Fruit fly (Drosophila melanogaster) whole organism, adult: ENCODE measurements around the gene CG7483.

Source experiments
- CG11617 ChIP-seq: fragments of 200-800 bp; sonication (Bioruptor generic); optimal IDR thresholded peaks from 2 replicates; lab custom pipeline; 2017; ENCODE audit warnings: mild to moderate bottlenecking, missing biosample characterization, missing genetic modification reagents, missing genetic modification characterization
- CG12768 ChIP-seq: fragments of 200-800 bp; sonication (Bioruptor generic); optimal IDR thresholded peaks from 2 replicates; lab custom pipeline; 2017; ENCODE audit warnings: missing biosample characterization, missing genetic modification characterization, mild to moderate bottlenecking, moderate library complexity, missing genetic modification reagents
- CG14711 ChIP-seq: fragments of 200-800 bp; sonication (Bioruptor generic); optimal IDR thresholded peaks from 2 replicates; lab custom pipeline; 2018; ENCODE audit warnings: missing biosample characterization, mild to moderate bottlenecking, missing genetic modification characterization, moderate library complexity
- CG1620 ChIP-seq: fragments of 200-800 bp; sonication (Bioruptor generic); optimal IDR thresholded peaks from 2 replicates; lab custom pipeline; 2016; ENCODE audit warnings: missing biosample characterization, missing genetic modification characterization
- CG33017 ChIP-seq: fragments of 200-800 bp; sonication (Bioruptor generic); optimal IDR thresholded peaks from 2 replicates; lab custom pipeline; 2018; ENCODE audit warnings: missing biosample characterization, mild to moderate bottlenecking, missing genetic modification characterization, moderate library complexity
- CG5204 ChIP-seq: fragments of 200-800 bp; sonication (Bioruptor generic); optimal IDR thresholded peaks from 2 replicates; lab custom pipeline; 2016; ENCODE audit warnings: missing biosample characterization, missing genetic modification characterization
- CG7045 ChIP-seq: fragments of 200-800 bp; sonication (Bioruptor generic); optimal IDR thresholded peaks from 2 replicates; lab custom pipeline; 2017; ENCODE audit warnings: missing biosample characterization, mild to moderate bottlenecking, missing genetic modification characterization
- CG7101 ChIP-seq: fragments of 200-800 bp; sonication (Bioruptor generic); optimal IDR thresholded peaks from 2 replicates; lab custom pipeline; 2018; ENCODE audit warnings: missing biosample characterization, mild to moderate bottlenecking, missing genetic modification characterization, moderate library complexity
- Clk ChIP-seq: fragments of 200-800 bp; sonication (Bioruptor generic); optimal IDR thresholded peaks from 2 replicates; lab custom pipeline; 2017; ENCODE audit warnings: missing biosample characterization, missing genetic modification characterization
- Crg-1 ChIP-seq: fragments of 200-800 bp; sonication (Bioruptor generic); optimal IDR thresholded peaks from 2 replicates; lab custom pipeline; 2016; ENCODE audit warnings: missing biosample characterization, missing genetic modification characterization
- Hr96 ChIP-seq: fragments of 200-800 bp; sonication (Bioruptor generic); optimal IDR thresholded peaks from 2 replicates; lab custom pipeline; 2016; ENCODE audit warnings: missing biosample characterization, missing genetic modification characterization
- Mnt ChIP-seq: fragments of 200-800 bp; sonication (Bioruptor generic); optimal IDR thresholded peaks from 2 replicates; lab custom pipeline; 2016; ENCODE audit warnings: missing biosample characterization, mild to moderate bottlenecking, missing genetic modification characterization
- bab1 ChIP-seq: fragments of 200-800 bp; sonication (Bioruptor generic); optimal IDR thresholded peaks from 3 replicates; lab custom pipeline; 2019; ENCODE audit warnings: missing biosample characterization, mild to moderate bottlenecking, missing genetic modification characterization, moderate library complexity
- cic ChIP-seq: fragments of 200-800 bp; sonication (Bioruptor generic); optimal IDR thresholded peaks from 2 replicates; lab custom pipeline; 2017; ENCODE audit warnings: missing biosample characterization, mild to moderate bottlenecking, missing genetic modification characterization, moderate library complexity
- cnc ChIP-seq, 2 experiments: fragments of >200 bp; optimal IDR thresholded peaks; 2 replicates each; lab custom pipeline; 2017
- kay ChIP-seq: fragments of 200-800 bp; sonication (Bioruptor generic); peaks from one replicate; lab custom pipeline; 2016; ENCODE audit warnings: missing biosample characterization, missing genetic modification characterization, borderline replicate concordance
- ovo ChIP-seq: fragments of 200-800 bp; sonication (Bioruptor generic); optimal IDR thresholded peaks from 2 replicates; lab custom pipeline; 2016; ENCODE audit warnings: missing biosample characterization, missing genetic modification characterization
- pad ChIP-seq: fragments of 200-800 bp; sonication (Bioruptor generic); optimal IDR thresholded peaks from 3 replicates; lab custom pipeline; 2017; ENCODE audit warnings: missing biosample characterization, missing genetic modification characterization, mild to moderate bottlenecking, moderate library complexity, missing genetic modification reagents
- tj ChIP-seq: fragments of 200-800 bp; sonication (Bioruptor generic); optimal IDR thresholded peaks from 3 replicates; lab custom pipeline; 2017; ENCODE audit warnings: missing biosample characterization, mild to moderate bottlenecking, missing genetic modification characterization, moderate library complexity
- toe ChIP-seq: fragments of 200-800 bp; sonication (Bioruptor generic); optimal IDR thresholded peaks from 2 replicates; lab custom pipeline; 2016; ENCODE audit warnings: missing biosample characterization, missing genetic modification characterization

The CG7483 gene

DNA sequence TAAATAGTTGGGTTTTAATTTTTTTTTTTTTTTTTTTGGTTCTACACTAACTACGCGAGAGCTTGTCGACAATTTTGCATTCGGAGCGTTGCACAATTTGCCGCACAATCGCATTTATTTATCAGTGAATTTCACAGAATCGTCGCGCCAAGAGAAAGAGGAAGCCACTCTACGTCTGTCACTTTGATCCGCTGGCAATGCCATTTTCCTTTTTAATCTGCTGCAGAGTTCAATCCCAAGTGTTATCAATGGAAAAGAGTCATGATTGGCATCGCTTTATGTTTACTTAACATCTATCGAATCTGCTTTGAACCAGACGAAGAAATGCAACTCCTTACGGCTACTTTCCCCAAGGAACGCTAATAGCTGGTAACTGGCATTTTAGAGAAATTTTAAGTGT, 16.6 kb downstream of the CG7483 start:
- TF ChIP-seq CG11617 (GFP tag; lab: Kevin White, UChicago) (no peak), cnc (optimal IDR thresholded peaks at IDR 0.05; lab: Kevin White, UChicago) (no peak), CG1620 (GFP tag; lab: Kevin White, UChicago) (no peak), pad (GFP tag; lab: Kevin White, UChicago) (no peak), CG14711 (tag; lab: Kevin White, UChicago) (no peak), CG7101 (tag; lab: Kevin White, UChicago) (no peak), CG7045 (GFP tag; lab: Kevin White, UChicago) (no peak), Mnt (no peak), kay (GFP tag; lab: Kevin White, UChicago) (no peak), bab1 (GFP tag; lab: Kevin White, UChicago) (no peak), Clk (GFP tag; lab: Kevin White, UChicago) (no peak), CG12768 (no peak), Crg-1 (GFP tag; lab: Kevin White, UChicago) (no peak), ovo (GFP tag; lab: Kevin White, UChicago) (no peak), Hr96 (GFP tag; lab: Kevin White, UChicago) (no peak), toe (GFP tag; lab: Kevin White, UChicago) (no peak), CG33017 (tag; lab: Kevin White, UChicago) (no peak), cic (no peak), tj (GFP tag; lab: Kevin White, UChicago) (no peak)

DNA sequence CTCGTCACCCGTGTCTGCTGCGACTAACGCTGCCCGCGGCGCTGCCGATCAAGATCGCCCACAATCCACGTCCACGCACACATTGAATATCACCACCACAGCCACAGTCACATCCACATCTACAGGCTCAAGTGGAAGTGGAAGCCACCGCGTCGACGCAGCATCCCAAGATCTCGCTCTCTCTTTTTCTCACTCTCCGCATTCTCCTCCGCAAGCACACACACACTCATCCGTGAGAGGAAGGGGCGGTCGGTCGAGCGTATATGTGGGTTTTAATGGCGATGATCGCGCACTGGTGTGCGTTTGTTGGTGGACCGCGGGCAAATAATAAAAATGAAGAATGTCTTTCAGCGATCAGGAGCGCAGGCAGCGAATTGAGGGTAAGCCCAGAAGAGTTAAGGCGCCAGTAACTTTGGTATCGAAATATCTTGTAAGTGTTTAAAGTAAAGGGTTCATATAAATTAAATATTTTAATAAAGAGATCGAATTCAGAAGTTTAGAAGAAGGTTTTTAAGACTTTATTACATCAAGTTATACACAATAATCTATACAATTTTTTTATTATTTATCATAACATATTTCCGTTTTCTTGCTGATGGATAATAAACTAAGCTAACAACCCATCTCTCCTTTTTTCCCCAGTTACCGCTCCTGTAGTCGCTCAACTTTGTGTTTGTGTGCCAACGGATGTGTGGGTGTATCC, 20.9 kb downstream of the CG7483 start, which contains the start of gene Poxm:
Gene Poxm, minus strand, starts transcription at position 25 of the 703 bp plus-strand sequence.
- TF ChIP-seq kay (GFP tag; lab: Kevin White, UChicago): peak; percentile 67
- TF ChIP-seq CG5204 (GFP tag; lab: Kevin White, UChicago): no peak

DNA sequence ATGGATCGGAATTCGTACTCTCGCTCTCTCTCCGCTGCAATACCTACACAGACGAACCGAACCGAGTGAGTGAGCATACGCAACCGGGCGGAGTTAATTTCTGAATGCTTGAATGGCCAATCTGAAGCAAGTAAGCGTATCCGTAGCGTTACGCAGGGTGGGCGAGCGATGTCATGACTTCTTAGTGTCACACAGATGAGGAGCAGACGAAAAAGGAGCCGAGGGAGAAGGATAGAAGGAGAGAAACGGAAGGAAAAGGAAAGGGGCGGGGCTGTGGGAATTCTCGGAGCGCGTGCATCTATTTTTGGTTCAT, 21.4 kb downstream of the CG7483 start:
- peak; percentile 12 for TF ChIP-seq kay (GFP tag; lab: Kevin White, UChicago)
- no peak for TF ChIP-seq tj (GFP tag; lab: Kevin White, UChicago)

DNA sequence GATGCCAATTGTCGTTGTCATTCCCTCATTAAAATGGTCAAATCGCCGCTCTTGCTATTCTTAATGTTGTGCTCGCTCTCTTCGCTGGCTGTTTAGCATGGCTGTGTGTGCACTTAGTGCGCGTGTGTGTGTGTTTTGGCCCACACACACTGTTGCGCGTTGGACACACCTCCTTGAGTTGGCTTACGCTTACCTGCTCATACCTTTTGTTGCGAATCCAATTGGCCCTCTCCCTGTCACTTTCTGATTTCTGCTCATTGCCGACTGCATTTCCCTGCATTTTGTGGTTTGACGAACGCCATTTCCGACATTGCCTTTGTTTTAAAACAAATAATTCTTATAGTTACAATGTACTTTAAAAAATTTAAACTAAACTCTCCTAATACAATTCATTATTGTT, 22.0 kb downstream of the CG7483 start:
- TF ChIP-seq CG12768 (no peak), CG7101 (tag; lab: Kevin White, UChicago) (no peak), Hr96 (GFP tag; lab: Kevin White, UChicago) (no peak), ovo (GFP tag; lab: Kevin White, UChicago) (no peak), toe (GFP tag; lab: Kevin White, UChicago) (no peak), CG5204 (GFP tag; lab: Kevin White, UChicago) (no peak), Mnt (no peak)

DNA sequence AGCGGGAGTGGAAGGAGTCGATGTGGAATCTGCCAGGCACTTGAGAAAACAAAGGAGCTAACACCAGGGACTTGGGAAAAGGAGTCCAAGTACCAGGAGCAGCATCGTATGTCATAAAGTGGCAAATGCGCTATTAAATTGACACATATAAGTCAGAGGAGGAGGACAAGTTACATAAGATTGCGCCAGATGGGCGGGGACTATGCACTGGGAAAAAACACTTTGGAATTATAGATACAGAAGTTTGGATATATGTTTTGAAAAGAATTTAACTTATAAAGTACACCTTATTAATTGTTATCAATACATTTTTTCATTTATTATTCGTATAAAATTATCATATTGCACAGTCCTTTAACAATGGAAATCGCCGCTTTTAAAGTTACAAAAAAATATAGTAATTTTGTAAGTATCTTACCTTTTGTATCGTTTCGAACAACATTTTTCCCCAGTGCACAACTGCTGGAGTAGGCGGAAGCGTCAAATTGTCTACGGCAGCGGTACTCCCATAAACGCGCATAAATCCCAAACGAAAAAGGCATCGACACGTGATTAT, 23.1 kb downstream of the CG7483 start:
- TF ChIP-seq cnc (optimal IDR thresholded peaks at IDR 0.05; lab: Kevin White, UChicago): no peak
- TF ChIP-seq kay (GFP tag; lab: Kevin White, UChicago): no peak

DNA sequence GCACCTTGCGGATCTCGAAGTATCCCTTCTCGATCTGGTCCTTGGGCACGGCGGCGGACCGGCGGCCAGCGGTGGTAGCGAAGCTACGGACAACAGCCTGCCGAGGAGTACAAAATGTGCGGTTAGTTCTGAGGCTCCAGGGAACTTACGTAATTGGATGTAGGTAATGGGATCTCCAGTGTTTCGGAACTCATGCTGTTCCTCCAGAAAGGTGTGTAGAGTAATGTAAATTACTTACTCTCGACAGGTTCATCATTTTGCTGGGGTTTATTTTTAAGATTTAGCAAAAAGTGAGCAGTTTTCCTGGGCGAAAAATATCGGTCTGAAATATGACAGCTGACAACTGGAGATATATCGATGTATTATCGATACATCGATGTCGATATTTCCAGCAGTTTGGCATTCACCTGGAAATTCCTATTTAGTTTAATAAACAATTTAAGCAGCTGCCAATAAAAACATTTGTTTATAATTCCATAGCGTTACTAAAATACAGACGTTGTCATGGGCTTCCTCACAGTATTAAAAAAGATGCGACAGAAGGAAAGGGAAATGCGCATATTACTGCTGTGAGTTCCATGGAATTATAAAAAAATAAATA, 27.8 kb downstream of the CG7483 start, which contains the start of the genes COX7A and Arl2:
Gene COX7A, minus strand, starts transcription at position 369 of the 601 bp plus-strand sequence.
Gene Arl2, plus strand, starts transcription at position 426 of the 601 bp plus-strand sequence.
- TF ChIP-seq toe (GFP tag; lab: Kevin White, UChicago) (no peak), Mnt (no peak), Hr96 (GFP tag; lab: Kevin White, UChicago) (no peak), CG12768 (no peak), tj (GFP tag; lab: Kevin White, UChicago) (peak; percentile 23), CG11617 (GFP tag; lab: Kevin White, UChicago) (no peak), CG1620 (GFP tag; lab: Kevin White, UChicago) (no peak), bab1 (GFP tag; lab: Kevin White, UChicago) (peak; percentile 8), kay (GFP tag; lab: Kevin White, UChicago) (no peak), CG5204 (GFP tag; lab: Kevin White, UChicago) (no peak), CG33017 (tag; lab: Kevin White, UChicago) (no peak), Crg-1 (GFP tag; lab: Kevin White, UChicago) (peak; percentile 20), CG14711 (tag; lab: Kevin White, UChicago) (peak; percentile 16), cic (no peak), CG7101 (tag; lab: Kevin White, UChicago) (peak; percentile 1)

DNA sequence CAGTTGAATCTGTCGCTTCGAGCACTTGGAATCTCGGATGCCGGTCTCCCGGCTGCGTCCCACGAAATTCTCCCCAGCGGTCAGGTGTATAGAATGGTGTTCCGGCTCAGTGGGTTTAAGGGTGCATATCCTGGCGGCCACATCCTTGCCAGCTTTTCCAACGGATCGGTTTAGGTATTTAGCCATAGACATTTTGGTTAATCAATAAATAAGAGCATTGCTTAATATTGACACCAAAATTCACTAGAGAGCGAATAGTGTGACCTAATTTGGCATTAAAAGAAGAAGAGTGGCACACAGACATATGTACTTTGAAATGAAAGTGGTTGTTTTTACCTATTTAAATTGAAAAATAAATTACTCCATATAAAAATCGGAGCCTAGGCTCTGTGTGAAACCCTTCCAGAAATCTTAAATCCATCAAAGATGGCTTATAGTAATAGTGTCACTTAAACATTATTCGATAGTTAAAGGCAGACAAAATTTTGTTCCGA, 30.3 kb downstream of the CG7483 start, which contains the start of the genes PNKP and COX7AL:
Gene PNKP, minus strand, starts transcription at position 266 of the 494 bp plus-strand sequence.
Gene COX7AL, plus strand, starts transcription at position 419 of the 494 bp plus-strand sequence.
- TF ChIP-seq pad (GFP tag; lab: Kevin White, UChicago) (no peak), cic (no peak), Hr96 (GFP tag; lab: Kevin White, UChicago) (no peak), CG7045 (GFP tag; lab: Kevin White, UChicago) (no peak), toe (GFP tag; lab: Kevin White, UChicago) (no peak), ovo (GFP tag; lab: Kevin White, UChicago) (no peak), bab1 (GFP tag; lab: Kevin White, UChicago) (no peak), cnc (optimal IDR thresholded peaks at IDR 0.05; lab: Kevin White, UChicago) (no peak), kay (GFP tag; lab: Kevin White, UChicago) (no peak), CG7101 (tag; lab: Kevin White, UChicago) (no peak), CG11617 (GFP tag; lab: Kevin White, UChicago) (no peak)
